Worm (Caenorhabditis elegans) whole organism, midembryonic: ENCODE measurements around the gene ZC250.4.

Experiments used
- T22C8.4 ChIP-seq: fragments of 200-800 bp; sonication (Bioruptor generic); IDR thresholded peaks from 2 replicates; pipeline ENCODE4 v1.3.6; 2022; ENCODE audit warnings: missing genetic modification characterization, missing compliant biosample characterization
- cog-1 ChIP-seq: sonication (generic microtip); optimal IDR thresholded peaks from 2 replicates; lab custom pipeline; 2016; ENCODE audit warnings: missing genetic modification characterization, missing compliant biosample characterization
- flt-1 ChIP-seq: fragments of 200-800 bp; sonication (Bioruptor generic); IDR thresholded peaks from 2 replicates; pipeline ENCODE4 v1.3.6; 2022; ENCODE audit warnings: missing genetic modification characterization, missing compliant biosample characterization
- klf-2 ChIP-seq: fragments of 200-800 bp; sonication (Bioruptor generic); conservative IDR thresholded peaks from 2 replicates; pipeline ENCODE4 v1.3.6; 2022; ENCODE audit warnings: missing genetic modification reagents, missing genetic modification characterization, missing compliant biosample characterization
- med-1 ChIP-seq: sonication (generic microtip); optimal IDR thresholded peaks from 2 replicates; lab custom pipeline; 2017; ENCODE audit warnings: missing genetic modification characterization, mild to moderate bottlenecking, missing compliant biosample characterization, antibody characterized with exemption, missing genetic modification reagents; ENCODE audit not compliant: insufficient read depth
- ref-1 ChIP-seq: fragments of 200-800 bp; sonication (Bioruptor generic); conservative IDR thresholded peaks from 2 replicates; pipeline ENCODE4 v1.3.6; 2022; ENCODE audit warnings: missing genetic modification reagents, missing genetic modification characterization, missing compliant biosample characterization
- tab-1 ChIP-seq: fragments of 200-800 bp; sonication (Bioruptor generic); IDR thresholded peaks from 2 replicates; pipeline ENCODE4 v1.3.6; 2022; ENCODE audit warnings: missing genetic modification characterization, missing compliant biosample characterization
- ztf-23 ChIP-seq: fragments of 200-800 bp; sonication (Bioruptor generic); IDR thresholded peaks from 2 replicates; pipeline ENCODE4 v1.3.6; 2022; ENCODE audit warnings: missing genetic modification reagents, missing genetic modification characterization, missing compliant biosample characterization
- ztf-29 ChIP-seq: fragments of 200-800 bp; sonication (Bioruptor generic); IDR thresholded peaks from 2 replicates; pipeline ENCODE4 v1.3.6; 2022; ENCODE audit warnings: missing genetic modification reagents, missing genetic modification characterization, missing compliant biosample characterization

The ZC250.4 gene

DNA sequence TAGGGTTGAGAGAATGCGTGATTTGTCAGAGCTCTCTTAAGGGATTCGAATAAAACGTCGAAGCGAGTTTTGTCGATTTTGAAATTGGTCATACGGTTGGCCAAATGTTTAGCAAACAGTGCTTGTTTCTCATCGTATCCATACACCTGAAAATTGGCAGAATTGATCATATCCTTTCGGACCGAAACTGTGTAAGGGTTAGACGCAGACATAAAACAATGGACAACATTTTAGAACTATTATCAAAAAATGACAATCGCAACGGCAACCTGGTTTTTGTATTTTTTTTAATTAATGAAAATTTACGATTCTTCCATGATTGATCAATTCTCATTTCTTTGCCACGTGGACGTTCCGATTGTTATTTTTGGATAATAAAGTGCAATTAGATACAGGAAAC lies 38.8 kb downstream of the ZC250.4 start:
- TF ChIP-seq tab-1 = no peak
- TF ChIP-seq ref-1 (GFP tag; lab: Robert Waterston, UW) = no peak
- no peak for TF ChIP-seq cog-1 (tag; lab: Kevin White, UChicago)
- TF ChIP-seq ztf-29 (GFP tag; lab: Robert Waterston, UW) = no peak

DNA sequence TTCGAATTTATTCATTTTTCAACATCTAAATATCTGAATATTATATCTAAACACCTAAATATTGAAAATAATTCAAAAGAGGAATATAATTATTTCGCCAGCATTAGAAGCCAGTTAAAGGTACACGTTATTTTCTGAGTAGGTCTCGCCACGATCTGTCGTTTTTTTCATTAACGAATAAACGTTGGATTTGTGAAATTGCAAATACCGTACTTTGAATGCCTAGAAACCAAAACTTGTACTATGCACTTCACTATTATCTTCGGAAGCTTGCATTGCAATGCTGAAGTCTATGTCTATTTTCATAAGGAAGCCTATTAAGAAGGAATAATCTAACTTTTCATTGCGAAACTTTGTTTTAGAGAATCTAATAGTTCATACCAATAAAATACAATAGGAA lies 40.4 kb downstream of the ZC250.4 start:
- TF ChIP-seq T22C8.4 (no peak), ref-1 (GFP tag; lab: Robert Waterston, UW) (no peak), cog-1 (tag; lab: Kevin White, UChicago) (no peak), med-1 (GFP tag; lab: Kevin White, UChicago) (no peak), flt-1 (GFP tag; lab: Robert Waterston, UW) (no peak), tab-1 (no peak), ztf-23 (GFP tag; lab: Robert Waterston, UW) (no peak), klf-2 (no peak), ztf-29 (GFP tag; lab: Robert Waterston, UW) (no peak)

DNA sequence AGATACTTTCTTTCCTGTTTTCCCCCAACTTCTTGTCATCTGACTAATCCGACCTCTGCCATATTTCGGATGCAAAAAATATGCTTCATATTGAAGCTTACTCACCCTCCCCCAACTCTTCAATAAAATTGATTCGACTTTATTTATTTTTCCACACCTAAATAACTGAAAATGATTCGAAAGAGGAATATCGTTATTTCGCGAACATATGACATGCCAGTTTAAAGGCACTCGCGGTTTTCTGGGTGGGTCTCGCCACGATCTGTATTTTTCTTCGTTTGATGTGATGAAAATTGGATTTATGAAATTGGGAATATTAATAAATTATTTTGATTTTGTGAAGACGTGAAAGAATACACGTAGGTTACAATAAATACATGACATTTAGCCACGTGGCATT lies 41.3 kb downstream of the ZC250.4 start, which contains the start of gene F44E7.3:
Gene F44E7.3, plus strand, starts transcription at position 319 of the 400 bp plus-strand sequence.
- TF ChIP-seq klf-2 (no peak), ztf-29 (GFP tag; lab: Robert Waterston, UW) (no peak), ref-1 (GFP tag; lab: Robert Waterston, UW) (no peak), ztf-23 (GFP tag; lab: Robert Waterston, UW) (no peak), flt-1 (GFP tag; lab: Robert Waterston, UW) (no peak), tab-1 (no peak), cog-1 (tag; lab: Kevin White, UChicago) (no peak), T22C8.4 (no peak), med-1 (GFP tag; lab: Kevin White, UChicago) (no peak)

DNA sequence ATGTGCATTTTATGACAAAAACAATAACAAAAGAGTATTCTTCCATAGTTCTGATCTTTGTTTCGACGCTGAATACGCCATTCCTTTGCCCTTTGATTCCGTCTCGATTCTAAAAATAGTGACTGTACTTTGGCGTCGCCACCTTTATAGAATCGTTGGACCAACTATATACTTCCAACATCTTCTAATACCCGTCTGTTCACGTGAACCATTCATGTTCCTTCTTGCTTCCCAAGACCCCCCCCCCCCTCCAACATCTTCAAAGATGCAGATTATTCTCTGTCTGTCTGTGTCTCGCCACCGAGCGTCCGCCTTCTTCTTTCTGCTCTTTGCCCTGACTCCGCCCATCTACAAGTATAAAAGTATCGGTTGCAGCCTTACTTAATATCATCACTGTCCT lies 42.9 kb downstream of the ZC250.4 start:
- TF ChIP-seq T22C8.4 = no peak
- no peak for TF ChIP-seq klf-2
- TF ChIP-seq med-1 (GFP tag; lab: Kevin White, UChicago) = no peak
- no peak for TF ChIP-seq ztf-23 (GFP tag; lab: Robert Waterston, UW)
- TF ChIP-seq ref-1 (GFP tag; lab: Robert Waterston, UW) = no peak
- TF ChIP-seq cog-1 (tag; lab: Kevin White, UChicago) = no peak
- no peak for TF ChIP-seq flt-1 (GFP tag; lab: Robert Waterston, UW)
- TF ChIP-seq ztf-29 (GFP tag; lab: Robert Waterston, UW) = no peak
- TF ChIP-seq tab-1 = no peak

DNA sequence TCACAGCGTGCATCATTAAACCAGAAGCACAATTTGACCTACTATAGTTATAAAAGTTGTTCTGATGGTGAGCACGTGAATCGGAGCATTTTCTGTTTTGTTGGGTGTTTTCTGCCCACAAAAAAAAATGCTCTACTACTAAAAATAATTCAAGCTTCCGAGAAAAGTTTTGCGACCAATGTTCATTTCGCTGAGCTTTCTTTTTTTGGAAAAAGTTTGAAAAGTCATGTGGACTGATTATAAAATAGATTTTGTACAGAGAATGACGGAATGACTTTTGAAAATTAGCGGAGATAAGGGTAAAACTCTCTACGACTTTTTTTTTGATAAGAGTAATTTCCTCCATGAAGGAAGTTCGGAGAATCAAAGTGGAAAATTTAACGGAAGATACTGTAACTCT lies 43.4 kb downstream of the ZC250.4 start:
- no peak for TF ChIP-seq tab-1
- no peak for TF ChIP-seq flt-1 (GFP tag; lab: Robert Waterston, UW)
- no peak for TF ChIP-seq T22C8.4
- TF ChIP-seq klf-2 = no peak
- TF ChIP-seq ref-1 (GFP tag; lab: Robert Waterston, UW) = no peak
- no peak for TF ChIP-seq ztf-23 (GFP tag; lab: Robert Waterston, UW)
- TF ChIP-seq ztf-29 (GFP tag; lab: Robert Waterston, UW) = no peak
- no peak for TF ChIP-seq cog-1 (tag; lab: Kevin White, UChicago)
- TF ChIP-seq med-1 (GFP tag; lab: Kevin White, UChicago) = no peak

DNA sequence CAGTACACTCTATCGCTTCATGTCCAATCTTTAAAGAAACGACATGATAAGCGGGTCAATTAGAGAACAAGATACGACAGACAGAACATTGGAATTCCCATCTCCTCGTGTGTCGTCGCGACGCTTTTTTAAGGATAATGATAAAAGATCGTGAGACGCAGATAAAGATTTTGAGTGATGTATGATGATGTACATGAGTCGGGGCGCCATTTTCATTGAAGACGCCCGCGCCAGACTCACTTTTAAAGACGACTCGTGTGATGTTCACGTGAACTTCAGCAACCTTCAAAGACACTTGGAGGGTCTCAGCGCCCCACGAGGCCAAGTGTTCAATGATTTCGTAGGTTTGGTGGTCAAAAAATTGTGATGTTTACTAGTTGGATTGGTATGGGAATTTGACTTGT lies 44.6 kb downstream of the ZC250.4 start:
- TF ChIP-seq flt-1 (GFP tag; lab: Robert Waterston, UW) (no peak), klf-2 (no peak), ztf-23 (GFP tag; lab: Robert Waterston, UW) (no peak), med-1 (GFP tag; lab: Kevin White, UChicago) (no peak), tab-1 (no peak)

DNA sequence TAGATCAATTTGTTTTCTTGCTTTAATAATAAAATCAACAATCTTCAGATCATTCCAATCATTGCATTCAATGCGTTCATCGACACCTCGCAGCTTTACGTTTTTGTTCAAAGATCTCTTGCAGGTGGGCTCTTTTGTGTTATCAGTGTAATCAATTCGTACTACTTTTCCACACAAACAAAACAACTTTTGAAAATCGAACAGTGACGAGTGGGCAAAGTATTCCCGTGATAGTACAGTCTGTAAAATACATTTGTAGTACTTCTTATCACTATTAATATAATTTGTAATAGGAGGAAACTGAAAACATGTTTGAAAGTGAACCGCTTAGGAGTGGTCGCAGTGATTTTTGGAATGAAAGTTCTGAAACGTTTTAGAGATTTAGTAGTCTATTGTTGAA lies 47.9 kb downstream of the ZC250.4 start, which contains the start of gene pgph-2:
Gene pgph-2, plus strand, starts transcription at position 47 of the 400 bp plus-strand sequence.
- no peak for TF ChIP-seq ref-1 (GFP tag; lab: Robert Waterston, UW)
- TF ChIP-seq med-1 (GFP tag; lab: Kevin White, UChicago) = no peak
- no peak for TF ChIP-seq T22C8.4
- TF ChIP-seq klf-2 = no peak
- TF ChIP-seq tab-1 = no peak
- no peak for TF ChIP-seq flt-1 (GFP tag; lab: Robert Waterston, UW)
- no peak for TF ChIP-seq ztf-23 (GFP tag; lab: Robert Waterston, UW)
- no peak for TF ChIP-seq cog-1 (tag; lab: Kevin White, UChicago)
- TF ChIP-seq ztf-29 (GFP tag; lab: Robert Waterston, UW) = no peak

DNA sequence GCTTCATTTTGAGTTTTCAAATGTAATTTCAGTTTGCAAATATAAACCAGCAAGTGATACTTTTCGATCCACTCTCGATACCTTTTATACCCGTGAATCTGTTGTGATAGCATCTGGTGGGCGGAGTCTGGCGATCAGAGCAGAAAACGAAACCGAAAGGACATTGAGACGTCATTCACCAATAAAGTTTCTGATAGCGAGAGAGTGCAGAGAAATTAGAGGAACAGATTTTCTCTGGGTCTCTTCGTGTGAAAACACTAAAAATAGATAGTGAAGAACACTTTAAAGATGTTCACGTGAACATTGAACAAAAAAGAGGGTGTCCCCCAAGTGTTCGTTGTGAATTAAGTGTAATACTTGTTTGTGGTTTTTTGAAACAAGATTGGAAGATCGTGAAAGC lies 49.1 kb downstream of the ZC250.4 start, which contains the start of gene pgph-3:
Gene pgph-3, minus strand, starts transcription at position 60 of the 400 bp plus-strand sequence.
- TF ChIP-seq flt-1 (GFP tag; lab: Robert Waterston, UW) (no peak), ref-1 (GFP tag; lab: Robert Waterston, UW) (no peak), tab-1 (no peak), cog-1 (tag; lab: Kevin White, UChicago) (no peak), med-1 (GFP tag; lab: Kevin White, UChicago) (no peak), ztf-29 (GFP tag; lab: Robert Waterston, UW) (no peak), klf-2 (no peak), ztf-23 (GFP tag; lab: Robert Waterston, UW) (no peak), T22C8.4 (no peak)
